Fruit fly (Drosophila melanogaster) whole organism, prepupa: ENCODE results near the gene Sp7.

Experiments used
- CG31627 ChIP-seq: fragments of 200-800 bp; sonication (Bioruptor generic); optimal IDR thresholded peaks from 3 replicates; lab custom pipeline; 2016; ENCODE audit warnings: missing biosample characterization, missing genetic modification characterization
- CG8319 ChIP-seq: fragments of 200-800 bp; sonication (Bioruptor generic); optimal IDR thresholded peaks from 3 replicates; lab custom pipeline; 2016; ENCODE audit warnings: missing biosample characterization, missing genetic modification characterization
- CG9139 ChIP-seq: fragments of 200-800 bp; sonication (Bioruptor generic); optimal IDR thresholded peaks from 3 replicates; lab custom pipeline; 2017; ENCODE audit warnings: missing biosample characterization, mild to moderate bottlenecking, missing genetic modification characterization
- Met ChIP-seq: fragments of 200-800 bp; sonication (Bioruptor generic); optimal IDR thresholded peaks from 3 replicates; lab custom pipeline; 2016; ENCODE audit warnings: missing biosample characterization, missing genetic modification characterization
- Smox ChIP-seq: fragments of 200-800 bp; sonication (Bioruptor generic); optimal IDR thresholded peaks from 3 replicates; lab custom pipeline; 2016; ENCODE audit warnings: missing biosample characterization, missing genetic modification characterization
- spab ChIP-seq: fragments of 200-800 bp; sonication (Bioruptor generic); optimal IDR thresholded peaks from 2 replicates; lab custom pipeline; 2017; ENCODE audit warnings: missing biosample characterization, mild to moderate bottlenecking, missing genetic modification characterization, missing genetic modification reagents
- vri ChIP-seq: fragments of 200-800 bp; sonication (Bioruptor generic); optimal IDR thresholded peaks from 3 replicates; lab custom pipeline; 2016; ENCODE audit warnings: missing biosample characterization, mild to moderate bottlenecking, missing genetic modification characterization

dm6 chr3R:7739463-7739862, 20.1 kb upstream of the Sp7 start, which contains the start of gene CG43254:
- TF ChIP-seq spab (GFP tag; lab: Kevin White, UChicago) (no peak), CG8319 (GFP tag; lab: Kevin White, UChicago) (no peak), CG31627 (GFP tag; lab: Kevin White, UChicago) (no peak), Smox (no peak), CG9139 (no peak), Met (GFP tag; lab: Kevin White, UChicago) (no peak), vri (GFP tag; lab: Kevin White, UChicago) (no peak)
